Worm (Caenorhabditis elegans): ENCODE data around the gene unc-104.

unc-104 gene

ce11 chrII:7059274-7059757 lies 64.5 kb downstream of the unc-104 start (continued):
- no peak for TF ChIP-seq F52B5.7 (tag; optimal IDR thresholded peaks at IDR 0.05)
- TF ChIP-seq Y56A3A.18 (GFP tag; IDR thresholded peaks at IDR 0.05) = 0 out of 2 replicates have a peak, but pooled peaks have one; percentile 36
- TF ChIP-seq die-1 (tag; optimal IDR thresholded peaks at IDR 0.05) = peak; percentile 3
- TF ChIP-seq unc-130 (GFP tag; optimal IDR thresholded peaks at IDR 0.05) = no peak
- no peak for TF ChIP-seq hlh-26 (GFP tag; conservative IDR thresholded peaks at IDR 0.05)
- peak; percentile 29 for TF ChIP-seq lin-54 (GFP tag; optimal IDR thresholded peaks at IDR 0.05)
- TF ChIP-seq pbrm-1 (GFP tag; IDR thresholded peaks at IDR 0.05) = peak; percentile 53; the same call in 1 of the 2 replicates
- TF ChIP-seq lsy-27 (tag; optimal IDR thresholded peaks at IDR 0.05; ENCODE audit: borderline replicate concordance, insufficient read depth) = no peak
- peak; percentile 62 for TF ChIP-seq attf-5 (GFP tag; optimal IDR thresholded peaks at IDR 0.05)
- 0 out of 2 replicates have a peak, but pooled peaks have one; percentile 53 for TF ChIP-seq lin-26 (GFP tag; IDR thresholded peaks at IDR 0.05)
- TF ChIP-seq let-526 (GFP tag; IDR thresholded peaks at IDR 0.05) = 0 out of 2 replicates have a peak, but pooled peaks have one; percentile 21

ce11 chrII:7060202-7060601 lies 65.4 kb downstream of the unc-104 start:
- no peak for TF ChIP-seq bed-2 (GFP tag; IDR thresholded peaks at IDR 0.05)
- no peak for TF ChIP-seq mxl-1 (tag; optimal IDR thresholded peaks at IDR 0.05)
- no peak for TF ChIP-seq fkh-3 (tag; optimal IDR thresholded peaks at IDR 0.05)
- no peak for TF ChIP-seq cebp-1 (GFP tag; IDR thresholded peaks at IDR 0.05)
- peak; percentile 41 for TF ChIP-seq cebp-1 (tag; optimal IDR thresholded peaks at IDR 0.05)
- no peak for TF ChIP-seq Y79H2A.3 (GFP tag; conservative IDR thresholded peaks at IDR 0.05)
- 0 out of 2 replicates have a peak, but pooled peaks have one; percentile 47 for TF ChIP-seq nfyb-1 (GFP tag; IDR thresholded peaks at IDR 0.05)
- TF ChIP-seq let-526 (GFP tag; IDR thresholded peaks at IDR 0.05) = no peak
- TF ChIP-seq B0019.2 (GFP tag; conservative IDR thresholded peaks at IDR 0.05) = no peak
- TF ChIP-seq Y67H2A.10 (GFP tag; conservative IDR thresholded peaks at IDR 0.05) = no peak
- no peak for TF ChIP-seq zim-3 (tag; optimal IDR thresholded peaks at IDR 0.05)
- TF ChIP-seq rpc-1 (optimal IDR thresholded peaks at IDR 0.05) = no peak
- no peak for TF ChIP-seq rpc-1 (tag; optimal IDR thresholded peaks at IDR 0.05)
- TF ChIP-seq dox-1 (GFP tag; IDR thresholded peaks at IDR 0.05) = peak; percentile 55; the same call in 1 of the 2 replicates
- TF ChIP-seq F39B2.1 (GFP tag; IDR thresholded peaks at IDR 0.05) = no peak
- TF ChIP-seq T26A5.8 (tag; optimal IDR thresholded peaks at IDR 0.05) = no peak
- no peak for TF ChIP-seq Y53G8AR.9 (GFP tag; conservative IDR thresholded peaks at IDR 0.05)
- no peak for TF ChIP-seq dpff-1 (tag; optimal IDR thresholded peaks at IDR 0.05)
- no peak for TF ChIP-seq bed-1 (GFP tag; IDR thresholded peaks at IDR 0.05)
- TF ChIP-seq sptf-2 (GFP tag; optimal IDR thresholded peaks at IDR 0.05) = no peak
- 0 out of 2 replicates have a peak, but pooled peaks have one; percentile 44 for TF ChIP-seq B0336.3 (GFP tag; IDR thresholded peaks at IDR 0.05)
- no peak for TF ChIP-seq C17E4.6 (GFP tag; IDR thresholded peaks at IDR 0.05)
- TF ChIP-seq athp-1 (tag; optimal IDR thresholded peaks at IDR 0.05) = no peak
- TF ChIP-seq lsl-1 (GFP tag; optimal IDR thresholded peaks at IDR 0.05) = no peak
- no peak for TF ChIP-seq aptf-3 (GFP tag; IDR thresholded peaks at IDR 0.05)
- TF ChIP-seq atf-7 (tag; optimal IDR thresholded peaks at IDR 0.05) = peak; percentile 89
- peak in 1 of 2 experiments; percentile 85 for TF ChIP-seq let-607 (tag; optimal IDR thresholded peaks at IDR 0.05)
- TF ChIP-seq pha-4 (tag; optimal IDR thresholded peaks at IDR 0.05) = no peak
- no peak for TF ChIP-seq nhr-27 (tag; optimal IDR thresholded peaks at IDR 0.05)
- TF ChIP-seq F10E7.11 (tag; optimal IDR thresholded peaks at IDR 0.05) = no peak
- TF ChIP-seq egl-18 (GFP tag; IDR thresholded peaks at IDR 0.05) = no peak
- TF ChIP-seq K12H6.12 (tag; optimal IDR thresholded peaks at IDR 0.05) = no peak
- no peak for TF ChIP-seq cebp-2 (GFP tag; IDR thresholded peaks at IDR 0.05)
- TF ChIP-seq mes-4 (tag; optimal IDR thresholded peaks at IDR 0.05) = no peak
- TF ChIP-seq die-1 (tag; optimal IDR thresholded peaks at IDR 0.05) = no peak
- no peak for TF ChIP-seq F57C9.4 (tag; optimal IDR thresholded peaks at IDR 0.05)
- no peak for TF ChIP-seq ekl-4 (GFP tag; IDR thresholded peaks at IDR 0.05)
- TF ChIP-seq lin-35 (GFP tag; optimal IDR thresholded peaks at IDR 0.05) = no peak
- TF ChIP-seq madf-10 (tag; optimal IDR thresholded peaks at IDR 0.05) = peak; percentile 21
